Worm (Caenorhabditis elegans) whole organism, L2 larva: ENCODE results near the gene nhr-226.

Source experiments
- C34F6.9 ChIP-seq: fragments of 150-350 bp; optimal IDR thresholded peaks from 2 replicates; lab custom pipeline; 2014; ENCODE audit warnings: missing biosample characterization, missing genetic modification characterization
- F13H6.1 ChIP-seq: sonication (generic microtip); optimal IDR thresholded peaks from 2 replicates; lab custom pipeline; 2016; ENCODE audit warnings: missing genetic modification characterization, missing compliant biosample characterization
- R02D3.7 ChIP-seq: fragments of 150-350 bp; optimal IDR thresholded peaks from 2 replicates; lab custom pipeline; 2014; ENCODE audit warnings: missing biosample characterization, missing genetic modification characterization
- ZK546.5 ChIP-seq: sonication (generic microtip); optimal IDR thresholded peaks from 2 replicates; lab custom pipeline; 2017; ENCODE audit warnings: missing biosample characterization, missing genetic modification characterization
- aly-2 ChIP-seq: fragments of 150-350 bp; optimal IDR thresholded peaks from 2 replicates; lab custom pipeline; 2014; ENCODE audit warnings: missing biosample characterization, missing genetic modification characterization
- ama-1 ChIP-seq: fragments of 150-350 bp; optimal IDR thresholded peaks from 2 replicates; lab custom pipeline; 2018; ENCODE audit warnings: inconsistent platforms
- blmp-1 ChIP-seq: sonication (generic microtip); optimal IDR thresholded peaks from 2 replicates; lab custom pipeline; 2017; ENCODE audit warnings: missing genetic modification characterization, mild to moderate bottlenecking, missing compliant biosample characterization, antibody characterized with exemption, moderate library complexity; ENCODE audit not compliant: insufficient read depth
- ceh-82 ChIP-seq: fragments of 150-350 bp; optimal IDR thresholded peaks from 2 replicates; lab custom pipeline; 2014; ENCODE audit warnings: missing biosample characterization, missing genetic modification characterization
- crh-2 ChIP-seq: sonication (generic microtip); optimal IDR thresholded peaks from 2 replicates; lab custom pipeline; 2017; ENCODE audit warnings: missing biosample characterization, missing genetic modification characterization
- dmd-4 ChIP-seq: sonication (generic microtip); optimal IDR thresholded peaks from 2 replicates; lab custom pipeline; 2017; ENCODE audit warnings: missing biosample characterization, missing genetic modification characterization
- fos-1 ChIP-seq: fragments of 150-350 bp; optimal IDR thresholded peaks from 2 replicates; lab custom pipeline; 2014; ENCODE audit warnings: missing biosample characterization, missing genetic modification characterization
- gmeb-1 ChIP-seq: fragments of 150-350 bp; optimal IDR thresholded peaks from 2 replicates; lab custom pipeline; 2014; ENCODE audit warnings: missing biosample characterization, missing genetic modification characterization
- lin-11 ChIP-seq: fragments of 150-350 bp; sonication (generic microtip); optimal IDR thresholded peaks from 2 replicates; lab custom pipeline; 2014; ENCODE audit warnings: missing biosample characterization, missing genetic modification characterization, inconsistent platforms, mixed read lengths
- lin-13 ChIP-seq: fragments of 150-350 bp; optimal IDR thresholded peaks from 2 replicates; lab custom pipeline; 2014; ENCODE audit warnings: missing biosample characterization, missing genetic modification reagents, missing genetic modification characterization
- mab-5 ChIP-seq: fragments of 150-350 bp; optimal IDR thresholded peaks from 2 replicates; lab custom pipeline; 2014; ENCODE audit warnings: missing biosample characterization, missing genetic modification characterization
- mdl-1 ChIP-seq, 2 experiments: fragments of 150-350 bp in 1 of 2; sonication (generic microtip) in 1 of 2; optimal IDR thresholded peaks; 2 replicates each; lab custom pipeline; 2017; ENCODE audit warnings: missing biosample characterization in 2 of 2, missing genetic modification characterization in 2 of 2
- nhr-11 ChIP-seq: fragments of 150-350 bp; optimal IDR thresholded peaks from 2 replicates; lab custom pipeline; 2014; ENCODE audit warnings: missing biosample characterization, missing genetic modification characterization
- nhr-12 ChIP-seq: fragments of 150-350 bp; optimal IDR thresholded peaks from 2 replicates; lab custom pipeline; 2014; ENCODE audit warnings: missing biosample characterization, missing genetic modification characterization
- nhr-129 ChIP-seq: fragments of 150-350 bp; optimal IDR thresholded peaks from 2 replicates; lab custom pipeline; 2014; ENCODE audit warnings: missing biosample characterization, missing genetic modification characterization
- nhr-21 ChIP-seq: fragments of 150-350 bp; optimal IDR thresholded peaks from 2 replicates; lab custom pipeline; 2014; ENCODE audit warnings: missing biosample characterization, missing genetic modification characterization
- nhr-23 ChIP-seq: fragments of 150-350 bp; optimal IDR thresholded peaks from 2 replicates; lab custom pipeline; 2014; ENCODE audit warnings: missing biosample characterization, missing genetic modification reagents, missing genetic modification characterization
- nhr-237 ChIP-seq: fragments of 150-350 bp; optimal IDR thresholded peaks from 2 replicates; lab custom pipeline; 2014; ENCODE audit warnings: missing biosample characterization, missing genetic modification characterization
- nhr-25 ChIP-seq: fragments of 150-350 bp; sonication (generic microtip); optimal IDR thresholded peaks from 3 replicates; lab custom pipeline; 2014; ENCODE audit warnings: missing biosample characterization, missing genetic modification characterization
- nhr-6 ChIP-seq: fragments of 150-350 bp; optimal IDR thresholded peaks from 2 replicates; lab custom pipeline; 2014; ENCODE audit warnings: missing biosample characterization, missing genetic modification characterization
- peb-1 ChIP-seq: fragments of 150-350 bp; optimal IDR thresholded peaks from 2 replicates; lab custom pipeline; 2014; ENCODE audit warnings: missing biosample characterization, missing genetic modification characterization
- sem-4 ChIP-seq: fragments of 150-350 bp; optimal IDR thresholded peaks from 2 replicates; lab custom pipeline; 2014; ENCODE audit warnings: missing biosample characterization, missing genetic modification reagents, missing genetic modification characterization
- skn-1 ChIP-seq: sonication (generic microtip); optimal IDR thresholded peaks from 2 replicates; lab custom pipeline; 2017; ENCODE audit warnings: missing biosample characterization, missing genetic modification characterization
- sma-9 ChIP-seq, 2 experiments: fragments of 150-350 bp in 1 of 2; sonication (generic microtip) in 1 of 2; optimal IDR thresholded peaks; 2 replicates each; lab custom pipeline; 2014 to 2016; ENCODE audit warnings: missing genetic modification characterization in 2 of 2, mild to moderate bottlenecking in 1 of 2, missing biosample characterization in 1 of 2, missing compliant biosample characterization in 1 of 2, missing genetic modification reagents in 1 of 2, moderate library complexity in 1 of 2
- snpc-4 ChIP-seq: fragments of 150-350 bp; optimal IDR thresholded peaks from 2 replicates; lab custom pipeline; 2014; ENCODE audit warnings: missing biosample characterization, missing genetic modification characterization
- unc-39 ChIP-seq: fragments of 150-350 bp; optimal IDR thresholded peaks from 2 replicates; lab custom pipeline; 2014; ENCODE audit warnings: missing biosample characterization, missing genetic modification characterization
- unc-62 ChIP-seq: fragments of 150-350 bp; optimal IDR thresholded peaks from 2 replicates; lab custom pipeline; 2014; ENCODE audit warnings: missing biosample characterization, missing genetic modification reagents, missing genetic modification characterization
- zag-1 ChIP-seq: fragments of 150-350 bp; optimal IDR thresholded peaks from 2 replicates; lab custom pipeline; 2014; ENCODE audit warnings: missing biosample characterization, missing genetic modification characterization
- ztf-11 ChIP-seq: sonication (generic microtip); optimal IDR thresholded peaks from 2 replicates; lab custom pipeline; 2017; ENCODE audit warnings: missing biosample characterization, missing genetic modification characterization

Gene nhr-226

ce11 chrV:2281499-2281898 lies 13.2 kb upstream of the nhr-226 start, which contains the start of gene nhr-228 (continued):
- TF ChIP-seq blmp-1 (tag; lab: Kevin White, UChicago) (peak; percentile 19), aly-2 (tag; lab: Kevin White, UChicago) (no peak), skn-1 (tag; lab: Kevin White, UChicago) (peak; percentile 77), ZK546.5 (tag; lab: Kevin White, UChicago) (no peak), sma-9 (GFP tag; optimal IDR thresholded peaks at IDR 0.05; lab: Kevin White, UChicago) (peak; percentile 45), sma-9 (tag; optimal IDR thresholded peaks at IDR 0.05; lab: Kevin White, UChicago) (no peak), ztf-11 (tag; lab: Kevin White, UChicago) (no peak), nhr-25 (tag; lab: Kevin White, UChicago) (peak; percentile 15), nhr-11 (tag; lab: Kevin White, UChicago) (no peak), nhr-23 (tag; lab: Kevin White, UChicago) (no peak), R02D3.7 (tag; lab: Kevin White, UChicago) (no peak), F13H6.1 (tag; lab: Kevin White, UChicago) (peak; percentile 15), nhr-21 (tag; lab: Kevin White, UChicago) (no peak), mab-5 (tag; lab: Kevin White, UChicago) (no peak), peb-1 (tag; lab: Kevin White, UChicago) (no peak), nhr-12 (tag; lab: Kevin White, UChicago) (no peak)

ce11 chrV:2285107-2285506 lies 9.6 kb upstream of the nhr-226 start, which contains the start of gene nhr-227:
Gene nhr-227, plus strand, starts transcription at chrV:2285432.
- TF ChIP-seq zag-1 (tag; lab: Kevin White, UChicago) (no peak), nhr-237 (no peak), F13H6.1 (tag; lab: Kevin White, UChicago) (no peak), gmeb-1 (no peak), nhr-11 (tag; lab: Kevin White, UChicago) (no peak), unc-39 (tag; lab: Kevin White, UChicago) (no peak), lin-13 (GFP tag; lab: Kevin White, UChicago) (no peak), mdl-1 (tag; optimal IDR thresholded peaks at IDR 0.05; lab: Kevin White, UChicago) (no peak), C34F6.9 (no peak), blmp-1 (tag; lab: Kevin White, UChicago) (no peak), nhr-6 (no peak)

- TF ChIP-seq dmd-4 (tag; lab: Kevin White, UChicago) (no peak), gmeb-1 (no peak), fos-1 (tag; lab: Kevin White, UChicago) (peak; percentile 57), sma-9 (GFP tag; optimal IDR thresholded peaks at IDR 0.05; lab: Kevin White, UChicago) (peak; percentile 18), sma-9 (tag; optimal IDR thresholded peaks at IDR 0.05; lab: Kevin White, UChicago) (no peak), aly-2 (tag; lab: Kevin White, UChicago) (no peak)
Measured at ce11 chrV:2290329-2290728, 4.3 kb upstream of the nhr-226 start, which contains the start of gene nhr-225. Gene nhr-225, minus strand, starts transcription at chrV:2290474.

- TF ChIP-seq F13H6.1 (tag; lab: Kevin White, UChicago) (no peak), sem-4 (tag; lab: Kevin White, UChicago) (no peak), ama-1 (no peak), fos-1 (tag; lab: Kevin White, UChicago) (peak; percentile 37), crh-2 (no peak), unc-62 (GFP tag; lab: Kevin White, UChicago) (no peak)
Measured at ce11 chrV:2292240-2292639, 2.4 kb upstream of the nhr-226 start, which contains the start of gene nhr-115. Gene nhr-115, plus strand, starts transcription at chrV:2292540.

ce11 chrV:2300905-2301304 lies 6.2 kb downstream of the nhr-226 start, which contains the start of gene Y19D10B.8:
Gene Y19D10B.8, minus strand, starts transcription at chrV:2301005.
- no peak for TF ChIP-seq ZK546.5 (tag; lab: Kevin White, UChicago)
- no peak for TF ChIP-seq lin-11
- TF ChIP-seq mdl-1 (tag; optimal IDR thresholded peaks at IDR 0.05; lab: Kevin White, UChicago) = no peak
- TF ChIP-seq nhr-237 = no peak
- TF ChIP-seq ceh-82 (tag; lab: Kevin White, UChicago) = no peak
- no peak for TF ChIP-seq snpc-4 (tag; lab: Kevin White, UChicago)
- no peak for TF ChIP-seq peb-1 (tag; lab: Kevin White, UChicago)
- TF ChIP-seq nhr-129 = no peak
- TF ChIP-seq, all 48 proteins: peak for 0
